Fruit fly (Drosophila melanogaster) whole organism, prepupa: ENCODE data around the gene Phb1.

Experiments used
- CG10669 ChIP-seq: fragments of 200-800 bp; sonication (Bioruptor generic); optimal IDR thresholded peaks from 3 replicates; lab custom pipeline; 2018; ENCODE audit warnings: missing biosample characterization, mild to moderate bottlenecking, missing genetic modification characterization, moderate library complexity
- CG11902 ChIP-seq: fragments of 200-800 bp; sonication (Bioruptor generic); optimal IDR thresholded peaks from 3 replicates; lab custom pipeline; 2016; ENCODE audit warnings: missing biosample characterization, missing genetic modification characterization
- Sox14 ChIP-seq: fragments of 200-800 bp; sonication (Bioruptor generic); optimal IDR thresholded peaks from 3 replicates; lab custom pipeline; 2016; ENCODE audit warnings: missing biosample characterization, missing genetic modification characterization
- Sox15 ChIP-seq: fragments of 200-800 bp; sonication (Bioruptor generic); optimal IDR thresholded peaks from 3 replicates; lab custom pipeline; 2016; ENCODE audit warnings: missing biosample characterization, missing genetic modification characterization
- fd59A ChIP-seq: fragments of 200-800 bp; sonication (Bioruptor generic); optimal IDR thresholded peaks from 2 replicates; lab custom pipeline; 2017; ENCODE audit warnings: missing biosample characterization, mild to moderate bottlenecking, missing genetic modification characterization, missing genetic modification reagents

dm6 chr2L:19165998-19166397 is 42.3 kb upstream of the Phb1 start:
- TF ChIP-seq CG10669 (GFP tag; lab: Kevin White, UChicago) (no peak), Sox14 (GFP tag; lab: Kevin White, UChicago) (peak; percentile 56), Sox15 (GFP tag; lab: Kevin White, UChicago) (no peak), CG11902 (GFP tag; lab: Kevin White, UChicago) (no peak), fd59A (GFP tag; lab: Kevin White, UChicago) (no peak)
